Fruit fly (Drosophila melanogaster): ENCODE results near the gene CG7546.

CG7546 gene

DNA sequence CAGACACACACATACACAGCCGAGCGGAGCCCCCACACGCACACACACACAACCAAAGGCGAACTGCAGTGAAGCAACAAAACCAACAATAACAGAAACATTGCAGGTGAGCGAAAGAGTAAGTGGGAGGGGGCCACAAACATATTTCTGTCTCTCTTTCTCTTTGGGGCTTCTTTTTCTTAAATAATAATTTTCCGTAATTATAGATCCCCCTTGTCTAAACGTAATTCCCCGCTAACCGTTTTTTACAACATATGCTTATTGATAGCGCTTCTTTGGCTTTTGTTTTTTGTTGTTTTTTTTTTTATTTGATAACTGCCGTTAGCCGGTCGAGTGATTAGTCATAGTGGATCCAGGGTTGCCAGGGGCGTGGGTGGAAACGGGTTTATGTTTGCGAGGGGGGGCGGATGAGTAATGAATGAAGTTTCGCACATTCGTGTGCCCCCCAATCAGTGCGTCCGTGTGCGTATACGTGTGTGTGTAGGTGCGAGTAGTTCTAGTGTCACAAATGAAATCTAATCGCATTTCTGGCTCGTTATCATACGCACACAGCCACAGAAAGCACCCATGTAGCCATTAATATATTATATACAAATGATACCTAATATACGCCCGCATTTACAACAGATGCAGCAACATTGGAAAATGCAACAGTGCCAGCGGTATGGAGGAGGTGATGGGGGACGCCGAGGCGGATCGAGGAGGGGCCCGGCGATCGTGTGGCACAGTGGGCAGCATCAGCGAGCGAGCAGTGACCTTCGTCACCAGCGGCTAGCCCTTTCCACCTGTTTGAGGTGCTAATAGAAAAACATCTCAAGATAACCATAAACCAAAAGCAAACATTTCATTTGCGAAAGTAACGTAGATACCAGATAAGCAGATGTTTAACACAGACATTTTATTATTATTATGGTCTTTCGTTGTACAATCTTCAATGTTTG, 18.6 kb downstream of the CG7546 start (continued):
- no peak for TF ChIP-seq acj6 (GFP tag; optimal IDR thresholded peaks at IDR 0.05)
- TF ChIP-seq CG4318 (GFP tag; optimal IDR thresholded peaks at IDR 0.05): peak; percentile 24
- peak; percentile 34 for TF ChIP-seq achi (GFP tag; optimal IDR thresholded peaks at IDR 0.05)
- peak; percentile 0 for TF ChIP-seq Eip75B (GFP tag; optimal IDR thresholded peaks at IDR 0.05)
- peak; percentile 11 for TF ChIP-seq dac (GFP tag; optimal IDR thresholded peaks at IDR 0.05)
- peak; percentile 45 for TF ChIP-seq Smox (GFP tag; optimal IDR thresholded peaks at IDR 0.05)
- peak; percentile 39 for TF ChIP-seq lz (GFP tag; optimal IDR thresholded peaks at IDR 0.05)
- peak; percentile 22 for TF ChIP-seq Sox14 (GFP tag; optimal IDR thresholded peaks at IDR 0.05)
- TF ChIP-seq CG10669 (GFP tag; optimal IDR thresholded peaks at IDR 0.05): no peak
- TF ChIP-seq CG8119 (GFP tag; IDR thresholded peaks at IDR 0.05): 0 out of 3 replicates have a peak, but pooled peaks have one; percentile 18

- TF ChIP-seq svp (GFP tag) (peak; percentile 64), Sox14 (GFP tag; optimal IDR thresholded peaks at IDR 0.05) (peak; percentile 58), vri (GFP tag; optimal IDR thresholded peaks at IDR 0.05) (no peak), Hr4 (GFP tag; optimal IDR thresholded peaks at IDR 0.05) (no peak), CG7368 (GFP tag; optimal IDR thresholded peaks at IDR 0.05) (no peak), CG3032 (tag; optimal IDR thresholded peaks at IDR 0.05) (no peak), Smox (GFP tag; optimal IDR thresholded peaks at IDR 0.05) (no peak), CG3919 (GFP tag; optimal IDR thresholded peaks at IDR 0.05) (no peak), Eip78C (GFP tag) (peak; percentile 79), esn (GFP tag; optimal IDR thresholded peaks at IDR 0.05) (peak; percentile 8), CG10631 (GFP tag; optimal IDR thresholded peaks at IDR 0.05) (no peak)
These were observed 19.9 kb downstream of the CG7546 start for dm6 chr3L:7530461-7531338.

- TF ChIP-seq CG15336 (GFP tag; IDR thresholded peaks at IDR 0.05) (no peak), OdsH (GFP tag; optimal IDR thresholded peaks at IDR 0.05) (no peak), Eip75B (GFP tag; optimal IDR thresholded peaks at IDR 0.05) (no peak), eg (GFP tag; IDR thresholded peaks at IDR 0.05) (no peak), Sox14 (GFP tag; optimal IDR thresholded peaks at IDR 0.05) (no peak), CG32006 (GFP tag; optimal IDR thresholded peaks at IDR 0.05) (no peak)
These were observed 28.9 kb downstream of the CG7546 start, which contains the start of gene CG16998 for dm6 chr3L:7539736-7540135. CG16998 (minus strand) TSS chr3L:7539836.

DNA sequence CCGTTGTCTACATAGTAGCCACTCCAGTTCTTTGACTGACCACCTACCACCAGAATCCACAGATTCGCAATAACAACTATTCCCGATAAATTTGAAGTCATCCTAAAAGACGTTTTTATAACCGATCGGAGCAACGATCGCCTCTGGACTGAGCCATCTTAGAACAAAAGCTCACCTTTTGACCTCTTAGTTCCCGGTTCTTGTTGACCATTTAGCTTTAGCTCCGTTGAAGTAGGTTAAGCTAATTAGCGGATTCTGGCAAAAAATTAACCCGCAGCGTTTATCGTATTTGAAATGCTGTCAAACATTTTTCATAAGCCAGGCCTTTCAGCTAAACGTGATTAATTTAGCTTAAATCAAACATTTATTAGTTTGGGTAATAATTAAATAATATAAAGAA, 30.3 kb downstream of the CG7546 start, which contains the start of gene CG32374:
Gene CG32374 (minus strand): TSS at position 101 of the 400 bp plus-strand sequence.
- no peak for TF ChIP-seq Eip93F (GFP tag; optimal IDR thresholded peaks at IDR 0.05)
- TF ChIP-seq CG8119 (GFP tag; IDR thresholded peaks at IDR 0.05): no peak
- TF ChIP-seq fkh (GFP tag; optimal IDR thresholded peaks at IDR 0.05): no peak
- no peak for TF ChIP-seq Hr4 (GFP tag; optimal IDR thresholded peaks at IDR 0.05)
- no peak for TF ChIP-seq esn (GFP tag; optimal IDR thresholded peaks at IDR 0.05)
- TF ChIP-seq Met (GFP tag; optimal IDR thresholded peaks at IDR 0.05): no peak
- TF ChIP-seq CG8632 (GFP tag; optimal IDR thresholded peaks at IDR 0.05): no peak
- no peak for TF ChIP-seq CG6276 (GFP tag; optimal IDR thresholded peaks at IDR 0.05)
- TF ChIP-seq Smox (GFP tag; optimal IDR thresholded peaks at IDR 0.05): no peak
- no peak for TF ChIP-seq CG31627 (GFP tag; optimal IDR thresholded peaks at IDR 0.05)

- TF ChIP-seq CG6792 (GFP tag; optimal IDR thresholded peaks at IDR 0.05): no peak
These were observed 31.6 kb downstream of the CG7546 start, which contains the start of gene CG32376 for dm6 chr3L:7542357-7542756. CG32376 (minus strand) TSS chr3L:7542457.

Data from whole organism, prepupa.